Worm (Caenorhabditis elegans) whole organism, L4 larva: ENCODE measurements around the gene T21B10.3.

Experiments used
- F26F4.8 ChIP-seq: fragments of 200-800 bp; sonication (Bioruptor generic); conservative IDR thresholded peaks from 2 replicates; pipeline ENCODE4 v1.3.6; 2022; ENCODE audit warnings: missing genetic modification characterization, missing compliant biosample characterization
- T26A8.4 ChIP-seq: fragments of 200-800 bp; sonication (Bioruptor generic); IDR thresholded peaks from 2 replicates; pipeline ENCODE4 v1.3.6; 2022; ENCODE audit warnings: missing genetic modification characterization, missing compliant biosample characterization
- Y105C5A.15 ChIP-seq: fragments of 200-800 bp; sonication (Bioruptor generic); IDR thresholded peaks from 2 replicates; pipeline ENCODE4 v1.3.6; 2022; ENCODE audit warnings: missing genetic modification characterization, missing compliant biosample characterization
- Y48G9A.11 ChIP-seq: fragments of 200-800 bp; sonication (Bioruptor generic); IDR thresholded peaks from 2 replicates; pipeline ENCODE4 v1.3.6; 2022; ENCODE audit warnings: missing genetic modification reagents, missing genetic modification characterization, missing compliant biosample characterization
- Y5F2A.4 ChIP-seq: fragments of 200-800 bp; sonication (Bioruptor generic); optimal IDR thresholded peaks from 2 replicates; lab custom pipeline; 2018; ENCODE audit warnings: mild to moderate bottlenecking, missing genetic modification characterization, missing compliant biosample characterization
- ZK337.2 ChIP-seq: fragments of 200-800 bp; sonication (Bioruptor generic); IDR thresholded peaks from 2 replicates; pipeline ENCODE4 v1.3.6; 2022; ENCODE audit warnings: missing genetic modification reagents, missing genetic modification characterization, missing compliant biosample characterization
- ZK546.5 ChIP-seq, 2 experiments: sonication (generic microtip); optimal IDR thresholded peaks; 2 replicates each; lab custom pipeline; 2017; ENCODE audit warnings: missing biosample characterization in 2 of 2, missing genetic modification characterization in 2 of 2
- attf-4 ChIP-seq: sonication (generic microtip); optimal IDR thresholded peaks from 3 replicates; lab custom pipeline; 2017; ENCODE audit warnings: missing biosample characterization, missing genetic modification characterization
- ceh-20 ChIP-seq: fragments of 200-800 bp; sonication (Bioruptor generic); IDR thresholded peaks from 2 replicates; pipeline ENCODE4 v1.3.6; 2022; ENCODE audit warnings: missing genetic modification reagents, missing genetic modification characterization, missing compliant biosample characterization
- ceh-32 ChIP-seq: sonication (generic microtip); optimal IDR thresholded peaks from 2 replicates; lab custom pipeline; 2016; ENCODE audit warnings: mild to moderate bottlenecking, missing genetic modification characterization, missing compliant biosample characterization; ENCODE audit not compliant: poor library complexity
- ceh-82 ChIP-seq: sonication (generic microtip); optimal IDR thresholded peaks from 2 replicates; lab custom pipeline; 2017; ENCODE audit warnings: missing biosample characterization, missing genetic modification characterization
- ces-1 ChIP-seq: fragments of 150-350 bp; sonication (generic microtip); optimal IDR thresholded peaks from 4 replicates; lab custom pipeline; 2014; ENCODE audit warnings: missing biosample characterization, missing genetic modification reagents, missing genetic modification characterization
- cey-2 ChIP-seq: sonication (generic microtip); optimal IDR thresholded peaks from 3 replicates; lab custom pipeline; 2017; ENCODE audit warnings: missing genetic modification characterization, mild to moderate bottlenecking, missing compliant biosample characterization, antibody characterized with exemption, borderline replicate concordance; ENCODE audit not compliant: insufficient read depth
- daf-16 ChIP-seq, 3 experiments: sonication (generic microtip); optimal IDR thresholded peaks; 2 replicates each; lab custom pipeline; 2016 to 2017; ENCODE audit warnings: missing genetic modification characterization in 3 of 3, missing genetic modification reagents in 3 of 3, mild to moderate bottlenecking in 2 of 3, missing compliant biosample characterization in 2 of 3, missing biosample characterization in 1 of 3, moderate library complexity in 1 of 3
- dve-1 ChIP-seq: sonication (generic microtip); optimal IDR thresholded peaks from 2 replicates; lab custom pipeline; 2017; ENCODE audit warnings: antibody characterized with exemption, mild to moderate bottlenecking, missing genetic modification characterization, missing compliant biosample characterization; ENCODE audit not compliant: insufficient read depth
- hlh-11 ChIP-seq: fragments of 200-800 bp; sonication (Bioruptor generic); optimal IDR thresholded peaks from 2 replicates; lab custom pipeline; 2018; ENCODE audit warnings: mild to moderate bottlenecking, missing genetic modification characterization, missing compliant biosample characterization
- lim-7 ChIP-seq: fragments of 200-800 bp; sonication (Bioruptor generic); IDR thresholded peaks from 2 replicates; pipeline ENCODE4 v1.3.6; 2022; ENCODE audit warnings: missing genetic modification characterization, missing compliant biosample characterization
- lin-1 ChIP-seq: fragments of 200-800 bp; sonication (Bioruptor generic); IDR thresholded peaks from 2 replicates; pipeline ENCODE4 v1.3.6; 2022; ENCODE audit warnings: missing genetic modification reagents, missing genetic modification characterization, missing compliant biosample characterization
- lin-13 ChIP-seq: fragments of 150-350 bp; optimal IDR thresholded peaks from 2 replicates; lab custom pipeline; 2014; ENCODE audit warnings: missing biosample characterization, missing genetic modification reagents, missing genetic modification characterization
- lin-15B ChIP-seq: fragments of 150-350 bp; sonication (generic microtip); optimal IDR thresholded peaks from 3 replicates; lab custom pipeline; 2014; ENCODE audit warnings: missing biosample characterization, missing genetic modification characterization
- lin-38 ChIP-seq: fragments of 200-800 bp; sonication (Bioruptor generic); IDR thresholded peaks from 2 replicates; pipeline ENCODE4 v1.3.6; 2022; ENCODE audit warnings: missing genetic modification reagents, missing genetic modification characterization, missing compliant biosample characterization
- madf-5 ChIP-seq, 2 experiments: fragments of 200-800 bp; sonication (Bioruptor generic); IDR thresholded peaks; 2 replicates each; pipeline ENCODE4 v1.3.6; 2022; ENCODE audit warnings: missing compliant biosample characterization in 2 of 2, missing genetic modification characterization in 2 of 2
- mdt-29 ChIP-seq: fragments of 200-800 bp; sonication (Bioruptor generic); IDR thresholded peaks from 2 replicates; pipeline ENCODE4 v1.3.6; 2022; ENCODE audit warnings: missing genetic modification reagents, missing genetic modification characterization, missing compliant biosample characterization
- mep-1 ChIP-seq: fragments of 150-350 bp; sonication (generic microtip); optimal IDR thresholded peaks from 3 replicates; lab custom pipeline; 2014; ENCODE audit warnings: missing biosample characterization, missing genetic modification characterization
- mxl-2 ChIP-seq: fragments of 200-800 bp; sonication (Bioruptor generic); conservative IDR thresholded peaks from 2 replicates; pipeline ENCODE4 v1.3.6; 2022; ENCODE audit warnings: missing genetic modification reagents, missing genetic modification characterization, missing compliant biosample characterization
- mxl-3 ChIP-seq: fragments of 200-800 bp; sonication (Bioruptor generic); optimal IDR thresholded peaks from 2 replicates; lab custom pipeline; 2018; ENCODE audit warnings: mild to moderate bottlenecking, missing genetic modification characterization, missing compliant biosample characterization
- nhr-10 ChIP-seq: fragments of 150-350 bp; optimal IDR thresholded peaks from 2 replicates; lab custom pipeline; 2014; ENCODE audit warnings: missing biosample characterization, missing genetic modification characterization
- nhr-11 ChIP-seq: fragments of 150-350 bp; optimal IDR thresholded peaks from 2 replicates; lab custom pipeline; 2014; ENCODE audit warnings: missing biosample characterization, missing genetic modification characterization
- nhr-25 ChIP-seq: sonication (generic microtip); optimal IDR thresholded peaks from 2 replicates; lab custom pipeline; 2017; ENCODE audit warnings: missing genetic modification characterization, mild to moderate bottlenecking, missing compliant biosample characterization, antibody characterized with exemption, moderate library complexity, borderline replicate concordance; ENCODE audit not compliant: insufficient read depth
- nhr-41 ChIP-seq: fragments of 200-800 bp; sonication (Bioruptor generic); IDR thresholded peaks from 2 replicates; pipeline ENCODE4 v1.3.6; 2022; ENCODE audit warnings: missing genetic modification reagents, missing genetic modification characterization, missing compliant biosample characterization
- nhr-76 ChIP-seq: fragments of 150-350 bp; optimal IDR thresholded peaks from 2 replicates; lab custom pipeline; 2014; ENCODE audit warnings: missing biosample characterization, missing genetic modification characterization
- nhr-77 ChIP-seq: fragments of 150-350 bp; optimal IDR thresholded peaks from 2 replicates; lab custom pipeline; 2014; ENCODE audit warnings: missing biosample characterization, missing genetic modification characterization
- pha-4 ChIP-seq, 2 experiments: fragments of 150-350 bp in 1 of 2; fragments of 200-800 bp in 1 of 2; sonication (Bioruptor generic) in 1 of 2; IDR thresholded peaks in 1 of 2; optimal IDR thresholded peaks in 1 of 2; 2 replicates each; pipeline versions ENCODE4 v1.3.6 to Lab custom; 2014 to 2022; ENCODE audit warnings: missing genetic modification characterization in 2 of 2, missing genetic modification reagents in 2 of 2, missing biosample characterization in 1 of 2, missing compliant biosample characterization in 1 of 2
- php-3 ChIP-seq: fragments of 200-800 bp; sonication (Bioruptor generic); IDR thresholded peaks from 2 replicates; pipeline ENCODE4 v1.3.6; 2022; ENCODE audit warnings: missing genetic modification reagents, missing genetic modification characterization, missing compliant biosample characterization
- pqm-1 ChIP-seq: sonication (generic microtip); optimal IDR thresholded peaks from 2 replicates; lab custom pipeline; 2017; ENCODE audit warnings: missing biosample characterization, missing genetic modification characterization
- saeg-2 ChIP-seq: fragments of 200-800 bp; sonication (Bioruptor generic); IDR thresholded peaks from 2 replicates; pipeline ENCODE4 v1.3.6; 2022; ENCODE audit warnings: missing genetic modification reagents, missing genetic modification characterization, missing compliant biosample characterization
- snpc-1.2 ChIP-seq: fragments of 200-800 bp; sonication (Bioruptor generic); IDR thresholded peaks from 2 replicates; pipeline ENCODE4 v1.3.6; 2022; ENCODE audit warnings: missing genetic modification reagents, missing genetic modification characterization, missing compliant biosample characterization
- tra-1 ChIP-seq: fragments of 200-800 bp; sonication (Bioruptor generic); IDR thresholded peaks from 2 replicates; pipeline ENCODE4 v1.3.6; 2022; ENCODE audit warnings: missing genetic modification reagents, missing genetic modification characterization, missing compliant biosample characterization
- unc-39 ChIP-seq: sonication (generic microtip); optimal IDR thresholded peaks from 2 replicates; lab custom pipeline; 2017; ENCODE audit warnings: missing biosample characterization, missing genetic modification characterization
- zag-1 ChIP-seq: fragments of 150-350 bp; optimal IDR thresholded peaks from 2 replicates; lab custom pipeline; 2014; ENCODE audit warnings: missing biosample characterization, missing genetic modification characterization
- zfp-3 ChIP-seq: fragments of 200-800 bp; sonication (Bioruptor generic); conservative IDR thresholded peaks from 2 replicates; pipeline ENCODE4 v1.3.6; 2022; ENCODE audit warnings: missing genetic modification reagents, missing genetic modification characterization, missing compliant biosample characterization
- zip-11 ChIP-seq: fragments of 200-800 bp; sonication (Bioruptor generic); IDR thresholded peaks from 2 replicates; pipeline ENCODE4 v1.3.6; 2022; ENCODE audit warnings: missing genetic modification characterization, missing compliant biosample characterization
- zip-2 ChIP-seq: fragments of 150-350 bp; optimal IDR thresholded peaks from 2 replicates; lab custom pipeline; 2014; ENCODE audit warnings: missing biosample characterization, missing genetic modification characterization
- ztf-11 ChIP-seq: fragments of 150-350 bp; optimal IDR thresholded peaks from 2 replicates; lab custom pipeline; 2014; ENCODE audit warnings: missing biosample characterization, missing genetic modification characterization
- ztf-7 ChIP-seq: fragments of 150-350 bp; optimal IDR thresholded peaks from 2 replicates; lab custom pipeline; 2014; ENCODE audit warnings: missing biosample characterization, missing genetic modification characterization

Gene T21B10.3

DNA sequence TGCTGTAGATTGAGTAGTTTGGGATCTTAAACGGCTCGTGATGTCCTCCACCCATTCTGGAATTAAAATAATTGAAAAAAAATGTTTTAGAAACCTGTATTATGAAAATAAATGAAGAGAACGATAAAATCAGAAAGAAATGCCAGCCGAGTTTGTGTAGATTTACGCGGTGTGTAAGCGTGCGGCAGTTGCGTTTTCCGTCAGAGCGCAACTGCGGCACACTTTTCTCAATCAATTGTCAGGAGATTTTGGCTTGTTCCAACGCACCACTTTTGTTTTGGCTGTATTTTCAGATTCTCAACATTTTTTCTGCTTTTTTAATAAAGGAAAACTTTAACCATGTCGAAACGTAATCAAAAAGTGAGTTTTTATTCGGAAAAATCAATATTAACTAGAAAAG, 30.7 kb downstream of the T21B10.3 start, which contains the start of the genes ndub-3 and C18E9.2 (continued):
- no peak for TF ChIP-seq lin-1
- TF ChIP-seq nhr-77 (tag; lab: Kevin White, UChicago): peak; percentile 37
- no peak for TF ChIP-seq tra-1 (GFP tag; lab: Robert Waterston, UW)
- no peak for TF ChIP-seq attf-4 (tag; lab: Kevin White, UChicago)
- no peak for TF ChIP-seq unc-39 (tag; lab: Kevin White, UChicago)
- TF ChIP-seq lin-13 (GFP tag; lab: Kevin White, UChicago): no peak
- TF ChIP-seq ZK337.2: no peak
- TF ChIP-seq ceh-20 (GFP tag; lab: Robert Waterston, UW): no peak
- no peak for TF ChIP-seq nhr-76 (tag; lab: Kevin White, UChicago)
- no peak for TF ChIP-seq saeg-2 (GFP tag; lab: Robert Waterston, UW)
- TF ChIP-seq, all 104 proteins: peak for 12

- TF ChIP-seq cey-2 (tag; lab: Kevin White, UChicago) (no peak), nhr-11 (tag; lab: Kevin White, UChicago) (peak; percentile 41), daf-16 (GFP tag; optimal IDR thresholded peaks at IDR 0.05; lab: Kevin White, UChicago) (peak in 1 of 2 experiments; percentile 58), daf-16 (tag; optimal IDR thresholded peaks at IDR 0.05; lab: Kevin White, UChicago) (peak; percentile 11), ceh-82 (tag; lab: Kevin White, UChicago) (no peak), nhr-10 (tag; lab: Kevin White, UChicago) (no peak), F26F4.8 (no peak), lin-13 (GFP tag; lab: Kevin White, UChicago) (no peak), dve-1 (peak; percentile 60), Y48G9A.11 (GFP tag; lab: Robert Waterston, UW) (no peak), ZK337.2 (no peak), saeg-2 (GFP tag; lab: Robert Waterston, UW) (0 out of 2 replicates have a peak, but pooled peaks have one; percentile 34), hlh-11 (tag; lab: Kevin White, UChicago) (peak; percentile 48), mep-1 (tag; lab: Kevin White, UChicago) (peak; percentile 82), madf-5 (GFP tag; IDR thresholded peaks at IDR 0.05; lab: Robert Waterston, UW) (no peak), pha-4 (GFP tag; IDR thresholded peaks at IDR 0.05; lab: Robert Waterston, UW) (peak; percentile 61), pha-4 (tag; optimal IDR thresholded peaks at IDR 0.05; lab: Kevin White, UChicago) (no peak), pqm-1 (peak; percentile 89), unc-39 (tag; lab: Kevin White, UChicago) (no peak), nhr-41 (GFP tag; lab: Robert Waterston, UW) (no peak), zfp-3 (GFP tag; lab: Robert Waterston, UW) (no peak), lin-38 (GFP tag; lab: Robert Waterston, UW) (peak; percentile 75), Y5F2A.4 (GFP tag; lab: Kevin White, UChicago) (no peak), zip-2 (tag; lab: Kevin White, UChicago) (no peak), mdt-29 (GFP tag; lab: Robert Waterston, UW) (no peak), attf-4 (tag; lab: Kevin White, UChicago) (no peak), zag-1 (tag; lab: Kevin White, UChicago) (no peak), nhr-77 (tag; lab: Kevin White, UChicago) (peak; percentile 43), ZK546.5 (tag; optimal IDR thresholded peaks at IDR 0.05; lab: Kevin White, UChicago) (no peak), nhr-25 (tag; lab: Kevin White, UChicago) (no peak), ces-1 (no peak), mxl-2 (GFP tag; lab: Robert Waterston, UW) (no peak), mxl-3 (GFP tag; lab: Kevin White, UChicago) (no peak), snpc-1.2 (no peak), ztf-7 (tag; lab: Kevin White, UChicago) (no peak), lin-15B (tag; lab: Kevin White, UChicago) (no peak), php-3 (GFP tag; lab: Robert Waterston, UW) (no peak), lim-7 (GFP tag; lab: Robert Waterston, UW) (no peak), ceh-32 (tag; lab: Kevin White, UChicago) (no peak), Y105C5A.15 (GFP tag; lab: Robert Waterston, UW) (no peak), T26A8.4 (GFP tag; lab: Robert Waterston, UW) (peak; percentile 61; the same call in 1 of the 2 replicates), zip-11 (no peak), ztf-11 (no peak)
Observed at ce11 chrII:8969251-8970183, 35.3 kb downstream of the T21B10.3 start, which contains the start of the genes szy-20 and C18E9.5. Gene szy-20 (minus strand): TSS chrII:8969333. Gene C18E9.5 (plus strand): TSS chrII:8969980.
